Fruit fly (Drosophila melanogaster): ENCODE results near the gene CTCF.

The CTCF gene

dm6 chr3L:7364717-7365278 lies 8.3 kb upstream of the CTCF start (continued):
- TF ChIP-seq CG31224 (GFP tag; IDR thresholded peaks at IDR 0.05) (no peak), dmrt11E (tag; optimal IDR thresholded peaks at IDR 0.05) (no peak), insv (GFP tag; optimal IDR thresholded peaks at IDR 0.05) (peak; percentile 59 to 96), HmgZ (tag; optimal IDR thresholded peaks at IDR 0.05) (no peak), lilli (GFP tag; optimal IDR thresholded peaks at IDR 0.05) (no peak), CG8924 (tag; optimal IDR thresholded peaks at IDR 0.05) (peak; percentile 14), hb (GFP tag; IDR thresholded peaks at IDR 0.05; ENCODE audit: partially characterized antibody) (no peak), disco-r (GFP tag; optimal IDR thresholded peaks at IDR 0.05) (no peak), CG3838 (GFP tag; optimal IDR thresholded peaks at IDR 0.05) (no peak), Dip3 (GFP tag; optimal IDR thresholded peaks at IDR 0.05) (no peak), rib (GFP tag; IDR thresholded peaks at IDR 0.05) (no peak), MESR4 (GFP tag; optimal IDR thresholded peaks at IDR 0.05) (no peak)

dm6 chr3L:7361095-7361522 lies 4.6 kb upstream of the CTCF start:
- TF ChIP-seq phol (tag; optimal IDR thresholded peaks at IDR 0.05) (peak; percentile 41), stc (GFP tag; IDR thresholded peaks at IDR 0.05) (peak; percentile 38; the same call in 1 of the 2 replicates), Nf-YC (tag; optimal IDR thresholded peaks at IDR 0.05) (peak; percentile 82), Dek (tag; optimal IDR thresholded peaks at IDR 0.05) (no peak), gro (GFP tag; optimal IDR thresholded peaks at IDR 0.05) (peak; percentile 40), CG4360 (GFP tag; IDR thresholded peaks at IDR 0.05) (no peak), emc (GFP tag; optimal IDR thresholded peaks at IDR 0.05) (no peak), CG2678 (tag; optimal IDR thresholded peaks at IDR 0.05) (peak; percentile 46), wek (GFP tag; optimal IDR thresholded peaks at IDR 0.05) (peak; percentile 5), croc (GFP tag; conservative IDR thresholded peaks at IDR 0.05) (no peak), CG11504 (tag; optimal IDR thresholded peaks at IDR 0.05) (peak; percentile 41), tap (tag; optimal IDR thresholded peaks at IDR 0.05) (no peak), vvl (GFP tag; IDR thresholded peaks at IDR 0.05) (peak; percentile 64; the same call in 1 of the 2 replicates), CG6175 (GFP tag; IDR thresholded peaks at IDR 0.05) (no peak), CG1233 (GFP tag; optimal IDR thresholded peaks at IDR 0.05) (no peak), CG7745 (tag; optimal IDR thresholded peaks at IDR 0.05) (no peak), CTCF (GFP tag; optimal IDR thresholded peaks at IDR 0.05) (peak; percentile 60), CG14441 (GFP tag; IDR thresholded peaks at IDR 0.05) (peak; percentile 31; the same call in 1 of the 2 replicates), CG10979 (tag; optimal IDR thresholded peaks at IDR 0.05) (peak; percentile 0), CG30020 (tag; optimal IDR thresholded peaks at IDR 0.05) (no peak), trem (tag; optimal IDR thresholded peaks at IDR 0.05) (peak; percentile 33), shn (GFP tag; optimal IDR thresholded peaks at IDR 0.05) (no peak), CG17829 (tag; optimal IDR thresholded peaks at IDR 0.05) (peak; percentile 9), CG11696 (GFP tag; IDR thresholded peaks at IDR 0.05) (no peak), nerfin-1 (tag; optimal IDR thresholded peaks at IDR 0.05) (peak; percentile 53), exex (tag; optimal IDR thresholded peaks at IDR 0.05) (peak; percentile 71), CG30403 (GFP tag; optimal IDR thresholded peaks at IDR 0.05) (peak; percentile 13), CG18764 (GFP tag; optimal IDR thresholded peaks at IDR 0.05) (no peak), CG9797 (GFP tag; optimal IDR thresholded peaks at IDR 0.05) (no peak), CG12769 (tag; optimal IDR thresholded peaks at IDR 0.05) (peak; percentile 51), Sox102F (GFP tag; optimal IDR thresholded peaks at IDR 0.05) (no peak), Camta (GFP tag; optimal IDR thresholded peaks at IDR 0.05) (no peak), oc (tag; optimal IDR thresholded peaks at IDR 0.05) (peak; percentile 50), CG13624 (GFP tag; optimal IDR thresholded peaks at IDR 0.05) (no peak), Taf1 (GFP tag; IDR thresholded peaks at IDR 0.05) (no peak), CG16815 (GFP tag; optimal IDR thresholded peaks at IDR 0.05) (no peak), tin (GFP tag; optimal IDR thresholded peaks at IDR 0.05) (no peak), dm (GFP tag; optimal IDR thresholded peaks at IDR 0.05) (peak; percentile 8), twi (tag; optimal IDR thresholded peaks at IDR 0.05) (no peak)
